Worm (Caenorhabditis elegans): ENCODE measurements around the gene Y27F2A.6.

DNA sequence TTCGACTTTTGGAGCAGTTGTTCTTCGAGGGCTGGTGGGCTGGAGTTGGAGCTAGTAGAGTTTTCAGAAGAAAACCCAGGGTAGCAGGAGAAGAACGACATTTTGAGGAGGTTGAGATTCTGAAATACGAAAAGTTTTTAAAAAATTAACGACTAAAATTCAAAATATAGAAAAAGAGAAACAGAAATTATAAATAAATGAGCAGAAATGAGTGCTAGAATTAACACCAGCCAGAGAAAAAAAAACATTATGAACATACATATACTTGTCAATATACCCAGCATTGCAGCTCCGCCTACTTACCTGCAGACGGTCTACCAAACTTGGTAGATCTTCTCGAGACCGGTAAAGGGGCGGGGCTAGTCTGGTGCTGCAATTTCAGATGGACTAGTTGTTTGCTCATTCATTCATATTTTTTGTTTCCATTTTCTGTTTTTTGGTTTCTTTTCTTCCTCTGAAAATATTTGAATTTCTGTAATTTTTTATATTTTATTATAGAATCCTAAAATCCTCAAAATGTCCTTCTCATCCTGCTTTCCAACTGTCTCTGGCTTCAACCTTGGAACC, 23.3 kb upstream of the Y27F2A.6 start, which contains the start of the genes ZC239.20 and ZC239.21:
- no peak for TF ChIP-seq nhr-28 (tag; optimal IDR thresholded peaks at IDR 0.05)
- TF ChIP-seq hlh-1 (tag; optimal IDR thresholded peaks at IDR 0.05): no peak
- TF ChIP-seq blmp-1 (tag; optimal IDR thresholded peaks at IDR 0.05): no peak
- TF ChIP-seq ceh-43 (GFP tag; optimal IDR thresholded peaks at IDR 0.05): no peak
- TF ChIP-seq lsy-2 (tag; optimal IDR thresholded peaks at IDR 0.05): no peak
- no peak for TF ChIP-seq mep-1 (tag; optimal IDR thresholded peaks at IDR 0.05)
- no peak for TF ChIP-seq elt-3 (tag; optimal IDR thresholded peaks at IDR 0.05)
- no peak for TF ChIP-seq unc-39 (tag; optimal IDR thresholded peaks at IDR 0.05)
- TF ChIP-seq sptf-1 (tag; optimal IDR thresholded peaks at IDR 0.05): no peak

Data from whole organism, mixed stage, embryonic.